Worm (Caenorhabditis elegans) whole organism, L3 larva: ENCODE data around the gene decr-1.1.

Source experiments
- ZK546.5 ChIP-seq: sonication (generic microtip); optimal IDR thresholded peaks from 2 replicates; lab custom pipeline; 2017; ENCODE audit warnings: missing biosample characterization, missing genetic modification characterization
- fos-1 ChIP-seq: fragments of 150-350 bp; optimal IDR thresholded peaks from 2 replicates; lab custom pipeline; 2014; ENCODE audit warnings: missing biosample characterization, missing genetic modification characterization
- lin-15B ChIP-seq: fragments of 150-350 bp; optimal IDR thresholded peaks from 2 replicates; lab custom pipeline; 2014; ENCODE audit warnings: missing biosample characterization, missing genetic modification characterization
- lin-39 ChIP-seq: fragments of 150-350 bp; optimal IDR thresholded peaks from 2 replicates; lab custom pipeline; 2018; ENCODE audit warnings: missing biosample characterization, missing genetic modification reagents, missing genetic modification characterization
- nhr-11 ChIP-seq: fragments of 150-350 bp; optimal IDR thresholded peaks from 2 replicates; lab custom pipeline; 2014; ENCODE audit warnings: missing biosample characterization, missing genetic modification characterization
- nhr-12 ChIP-seq: fragments of 150-350 bp; optimal IDR thresholded peaks from 2 replicates; lab custom pipeline; 2014; ENCODE audit warnings: missing biosample characterization, missing genetic modification characterization
- nhr-76 ChIP-seq: fragments of 150-350 bp; sonication (generic microtip); optimal IDR thresholded peaks from 5 replicates; lab custom pipeline; 2014; ENCODE audit warnings: missing biosample characterization, missing genetic modification characterization
- nhr-77 ChIP-seq: fragments of 150-350 bp; optimal IDR thresholded peaks from 2 replicates; lab custom pipeline; 2014; ENCODE audit warnings: missing biosample characterization, missing genetic modification characterization
- snpc-4 ChIP-seq: fragments of 150-350 bp; optimal IDR thresholded peaks from 2 replicates; lab custom pipeline; 2014; ENCODE audit warnings: missing biosample characterization, missing genetic modification characterization
- unc-62 ChIP-seq: fragments of 150-350 bp; sonication (generic microtip); optimal IDR thresholded peaks from 4 replicates; lab custom pipeline; 2014; ENCODE audit warnings: missing biosample characterization, missing genetic modification reagents, missing genetic modification characterization
- ztf-11 ChIP-seq: fragments of 150-350 bp; optimal IDR thresholded peaks from 2 replicates; lab custom pipeline; 2014; ENCODE audit warnings: missing biosample characterization, missing genetic modification characterization

- TF ChIP-seq nhr-77 (tag; lab: Kevin White, UChicago): no peak
- no peak for TF ChIP-seq ZK546.5 (tag; lab: Kevin White, UChicago)
- no peak for TF ChIP-seq nhr-11 (tag; lab: Kevin White, UChicago)
- peak; percentile 66 for TF ChIP-seq lin-15B
- TF ChIP-seq ztf-11: no peak
- no peak for TF ChIP-seq nhr-12 (tag; lab: Kevin White, UChicago)
- TF ChIP-seq unc-62 (GFP tag; lab: Kevin White, UChicago): no peak
- TF ChIP-seq snpc-4 (tag; lab: Kevin White, UChicago): peak; percentile 56
- no peak for TF ChIP-seq fos-1 (tag; lab: Kevin White, UChicago)
- peak; percentile 34 for TF ChIP-seq lin-39 (tag; lab: Kevin White, UChicago)
- TF ChIP-seq nhr-76 (tag; lab: Kevin White, UChicago): no peak
These were observed 24.9 kb upstream of the decr-1.1 start for ce11 chrV:13757349-13757748.
